Worm (Caenorhabditis elegans) whole organism, mixed stage, embryonic: ENCODE results near the gene srt-74.
"Not testable (repeated sequence)": the region's sequence is repeated elsewhere in the genome, so short reads cannot be mapped to it uniquely, and the experiment has no call there.

ENCODE experiments used
- bed-3 ChIP-seq: fragments of 200-800 bp; sonication (Bioruptor generic); optimal IDR thresholded peaks from 3 replicates; lab custom pipeline; 2018; ENCODE audit warnings: mild to moderate bottlenecking, missing genetic modification characterization, moderate library complexity, missing compliant biosample characterization
- blmp-1 ChIP-seq: fragments of 150-350 bp; optimal IDR thresholded peaks from 2 replicates; lab custom pipeline; 2014; ENCODE audit warnings: missing biosample characterization, missing genetic modification characterization
- ceh-39 ChIP-seq: fragments of 150-350 bp; optimal IDR thresholded peaks from 2 replicates; lab custom pipeline; 2014; ENCODE audit warnings: missing biosample characterization, missing genetic modification characterization
- ceh-43 ChIP-seq: fragments of 200-800 bp; sonication (Bioruptor generic); optimal IDR thresholded peaks from 2 replicates; lab custom pipeline; 2018; ENCODE audit warnings: mild to moderate bottlenecking, missing genetic modification characterization, moderate library complexity, missing compliant biosample characterization
- ceh-83 ChIP-seq: fragments of 200-800 bp; sonication (Bioruptor generic); optimal IDR thresholded peaks from 2 replicates; lab custom pipeline; 2018; ENCODE audit warnings: mild to moderate bottlenecking, missing genetic modification characterization, missing compliant biosample characterization
- ces-1 ChIP-seq: fragments of 150-350 bp; optimal IDR thresholded peaks from 2 replicates; lab custom pipeline; 2014; ENCODE audit warnings: missing biosample characterization, missing genetic modification reagents, missing genetic modification characterization
- cnd-1 ChIP-seq: fragments of 200-800 bp; sonication (Bioruptor generic); optimal IDR thresholded peaks from 2 replicates; lab custom pipeline; 2018; ENCODE audit warnings: mild to moderate bottlenecking, missing genetic modification characterization, missing compliant biosample characterization
- elt-1 ChIP-seq: sonication (generic microtip); optimal IDR thresholded peaks from 2 replicates; lab custom pipeline; 2017; ENCODE audit warnings: missing genetic modification characterization, mild to moderate bottlenecking, missing compliant biosample characterization, antibody characterized with exemption, moderate library complexity, borderline replicate concordance; ENCODE audit not compliant: insufficient read depth
- elt-3 ChIP-seq: fragments of 150-350 bp; optimal IDR thresholded peaks from 2 replicates; lab custom pipeline; 2014; ENCODE audit warnings: missing biosample characterization, missing genetic modification characterization
- flh-1 ChIP-seq: fragments of 200-800 bp; sonication (Bioruptor generic); optimal IDR thresholded peaks from 2 replicates; lab custom pipeline; 2018; ENCODE audit warnings: mild to moderate bottlenecking, missing genetic modification characterization, moderate library complexity, missing compliant biosample characterization
- hlh-1 ChIP-seq: fragments of 150-350 bp; optimal IDR thresholded peaks from 2 replicates; lab custom pipeline; 2014; ENCODE audit warnings: missing biosample characterization, missing genetic modification reagents, missing genetic modification characterization
- lin-13 ChIP-seq: fragments of 150-350 bp; optimal IDR thresholded peaks from 2 replicates; lab custom pipeline; 2014; ENCODE audit warnings: missing biosample characterization, missing genetic modification characterization
- lin-32 ChIP-seq: fragments of 200-800 bp; sonication (Bioruptor generic); optimal IDR thresholded peaks from 2 replicates; lab custom pipeline; 2018; ENCODE audit warnings: mild to moderate bottlenecking, missing genetic modification characterization, missing compliant biosample characterization
- lsy-2 ChIP-seq: fragments of 150-350 bp; optimal IDR thresholded peaks from 2 replicates; lab custom pipeline; 2014; ENCODE audit warnings: missing biosample characterization, missing genetic modification characterization
- mab-5 ChIP-seq: fragments of 150-350 bp; optimal IDR thresholded peaks from 2 replicates; lab custom pipeline; 2014; ENCODE audit warnings: missing biosample characterization, missing genetic modification characterization
- mep-1 ChIP-seq: fragments of 150-350 bp; optimal IDR thresholded peaks from 2 replicates; lab custom pipeline; 2017; ENCODE audit warnings: missing biosample characterization, missing genetic modification reagents, missing genetic modification characterization, inconsistent platforms
- mls-2 ChIP-seq: sonication (generic microtip); optimal IDR thresholded peaks from 2 replicates; lab custom pipeline; 2016; ENCODE audit warnings: mild to moderate bottlenecking, missing genetic modification characterization, moderate library complexity, missing compliant biosample characterization
- nhr-2 ChIP-seq: fragments of 150-350 bp; optimal IDR thresholded peaks from 2 replicates; lab custom pipeline; 2014; ENCODE audit warnings: missing biosample characterization, missing genetic modification characterization
- nhr-237 ChIP-seq: fragments of 150-350 bp; optimal IDR thresholded peaks from 2 replicates; lab custom pipeline; 2014; ENCODE audit warnings: missing biosample characterization, missing genetic modification characterization
- nhr-28 ChIP-seq: fragments of 150-350 bp; optimal IDR thresholded peaks from 2 replicates; lab custom pipeline; 2014; ENCODE audit warnings: missing biosample characterization, missing genetic modification characterization
- pha-4 ChIP-seq: fragments of 150-350 bp; optimal IDR thresholded peaks from 2 replicates; lab custom pipeline; 2018; ENCODE audit warnings: missing biosample characterization, missing genetic modification reagents, missing genetic modification characterization
- sem-2 ChIP-seq: fragments of 200-800 bp; sonication (Bioruptor generic); optimal IDR thresholded peaks from 2 replicates; lab custom pipeline; 2018; ENCODE audit warnings: mild to moderate bottlenecking, missing genetic modification characterization, missing compliant biosample characterization
- snpc-4 ChIP-seq: fragments of 150-350 bp; optimal IDR thresholded peaks from 2 replicates; lab custom pipeline; 2014; ENCODE audit warnings: missing biosample characterization, missing genetic modification characterization
- sptf-1 ChIP-seq: sonication (generic microtip); optimal IDR thresholded peaks from 2 replicates; lab custom pipeline; 2017; ENCODE audit warnings: mild to moderate bottlenecking, missing genetic modification characterization, moderate library complexity, missing compliant biosample characterization
- tbx-8 ChIP-seq: fragments of 200-800 bp; sonication (Bioruptor generic); optimal IDR thresholded peaks from 2 replicates; lab custom pipeline; 2018; ENCODE audit warnings: mild to moderate bottlenecking, missing genetic modification characterization, moderate library complexity, missing compliant biosample characterization
- unc-120 ChIP-seq: sonication (generic microtip); optimal IDR thresholded peaks from 2 replicates; lab custom pipeline; 2017; ENCODE audit warnings: missing genetic modification characterization, missing compliant biosample characterization; ENCODE audit not compliant: poor library complexity, severe bottlenecking
- unc-39 ChIP-seq: fragments of 150-350 bp; optimal IDR thresholded peaks from 2 replicates; lab custom pipeline; 2014; ENCODE audit warnings: missing biosample characterization, missing genetic modification characterization
- unc-62 ChIP-seq: fragments of 150-350 bp; optimal IDR thresholded peaks from 2 replicates; lab custom pipeline; 2014; ENCODE audit warnings: missing biosample characterization, missing genetic modification reagents, missing genetic modification characterization
- zip-8 ChIP-seq: fragments of 150-350 bp; optimal IDR thresholded peaks from 2 replicates; lab custom pipeline; 2014; ENCODE audit warnings: missing biosample characterization, missing genetic modification characterization

srt-74 gene

ce11 chrV:14314236-14314635 is 32.1 kb upstream of the srt-74 start, which contains the start of gene F47B8.1:
Gene F47B8.1, minus strand, starts transcription at chrV:14314336.
- TF ChIP-seq nhr-2 (tag; lab: Kevin White, UChicago), result no peak
- TF ChIP-seq unc-62 (GFP tag; lab: Kevin White, UChicago), result no peak
- TF ChIP-seq cnd-1 (tag; lab: Kevin White, UChicago), result no peak
- TF ChIP-seq mls-2, result no peak
- TF ChIP-seq lsy-2, result no peak
- no peak for TF ChIP-seq ceh-43 (GFP tag; lab: Kevin White, UChicago)
- TF ChIP-seq sptf-1 (tag; lab: Kevin White, UChicago), result no peak
- no peak for TF ChIP-seq tbx-8
- TF ChIP-seq unc-120 (tag; lab: Kevin White, UChicago), result no peak

- no peak for TF ChIP-seq ces-1 (GFP tag; lab: Kevin White, UChicago)
- TF ChIP-seq nhr-237 (tag; lab: Kevin White, UChicago), result no peak
Observed at ce11 chrV:14312695-14313094, 30.6 kb upstream of the srt-74 start, which contains the start of gene F14D7.8. Gene F14D7.8, minus strand, starts transcription at chrV:14312795.

- TF ChIP-seq unc-62 (GFP tag; lab: Kevin White, UChicago) (no peak), unc-39 (tag; lab: Kevin White, UChicago) (no peak), lin-32 (GFP tag; lab: Kevin White, UChicago) (no peak), sptf-1 (tag; lab: Kevin White, UChicago) (no peak), cnd-1 (tag; lab: Kevin White, UChicago) (no peak), elt-1 (tag; lab: Kevin White, UChicago) (no peak), ceh-83 (GFP tag; lab: Kevin White, UChicago) (no peak), flh-1 (GFP tag; lab: Kevin White, UChicago) (no peak), sem-2 (GFP tag; lab: Kevin White, UChicago) (no peak), nhr-237 (tag; lab: Kevin White, UChicago) (no peak), tbx-8 (no peak), ces-1 (GFP tag; lab: Kevin White, UChicago) (no peak), ceh-43 (GFP tag; lab: Kevin White, UChicago) (no peak), mab-5 (tag; lab: Kevin White, UChicago) (no peak)
Observed at ce11 chrV:14311115-14311514, 29.0 kb upstream of the srt-74 start, which contains the start of gene ddn-3. Gene ddn-3, minus strand, starts transcription at chrV:14311215.

- TF ChIP-seq lsy-2; bed-3 (GFP tag; lab: Kevin White, UChicago); hlh-1: not testable (repeated sequence)
Observed at ce11 chrV:14309632-14310031, 27.5 kb upstream of the srt-74 start, which contains the start of gene F14D7.14. Gene F14D7.14, plus strand, starts transcription at chrV:14309932.

- TF ChIP-seq zip-8; unc-120 (tag; lab: Kevin White, UChicago); mep-1: not testable (repeated sequence)
Observed at ce11 chrV:14308164-14308563, 26.0 kb upstream of the srt-74 start, which contains the start of gene spig-5. Gene spig-5, plus strand, starts transcription at chrV:14308464.

ce11 chrV:14306771-14307170 is 24.6 kb upstream of the srt-74 start, which contains the start of gene spig-4:
Gene spig-4, minus strand, starts transcription at chrV:14306871.
- TF ChIP-seq pha-4, elt-1, lin-13 (tag; lab: Kevin White, UChicago): not testable (repeated sequence)

ce11 chrV:14301076-14301475 is 19.0 kb upstream of the srt-74 start, which contains the start of gene F14D7.6:
Gene F14D7.6, plus strand, starts transcription at chrV:14301413.
- TF ChIP-seq unc-39 (tag; lab: Kevin White, UChicago) (no peak), mab-5 (tag; lab: Kevin White, UChicago) (no peak), snpc-4 (no peak), nhr-28 (tag; lab: Kevin White, UChicago) (no peak), tbx-8 (no peak), elt-3 (no peak), blmp-1 (tag; lab: Kevin White, UChicago) (no peak), unc-120 (tag; lab: Kevin White, UChicago) (no peak), zip-8 (no peak), lin-32 (GFP tag; lab: Kevin White, UChicago) (no peak), ceh-39 (tag; lab: Kevin White, UChicago) (no peak), hlh-1 (no peak), sptf-1 (tag; lab: Kevin White, UChicago) (no peak)
- TF ChIP-seq, all 35 proteins: peak for 0
